Fruit fly (Drosophila melanogaster) whole organism, pupa: ENCODE results near the gene CG34433.

Experiments used
- CG14655 ChIP-seq: fragments of 200-800 bp; sonication (Bioruptor generic); optimal IDR thresholded peaks from 3 replicates; lab custom pipeline; 2017; ENCODE audit warnings: mild to moderate bottlenecking, missing biosample characterization, missing genetic modification reagents, missing genetic modification characterization
- CG17806 ChIP-seq: fragments of 200-800 bp; sonication (Bioruptor generic); optimal IDR thresholded peaks from 2 replicates; lab custom pipeline; 2018; ENCODE audit warnings: missing biosample characterization, mild to moderate bottlenecking, missing genetic modification characterization, moderate library complexity
- CG34367 ChIP-seq: fragments of 200-800 bp; sonication (Bioruptor generic); optimal IDR thresholded peaks from 2 replicates; lab custom pipeline; 2018; ENCODE audit warnings: missing biosample characterization, mild to moderate bottlenecking, missing genetic modification characterization
- CG8159 ChIP-seq: fragments of 200-800 bp; sonication (Bioruptor generic); optimal IDR thresholded peaks from 3 replicates; lab custom pipeline; 2018; ENCODE audit warnings: missing biosample characterization, mild to moderate bottlenecking, missing genetic modification characterization, moderate library complexity
- Ets98B ChIP-seq: fragments of 200-800 bp; sonication (Bioruptor generic); IDR thresholded peaks from 2 replicates; pipeline ENCODE4 v1.3.6; 2022; ENCODE audit warnings: missing biosample characterization, missing genetic modification characterization
- Pif1A ChIP-seq: fragments of 200-800 bp; sonication (Bioruptor generic); optimal IDR thresholded peaks from 3 replicates; lab custom pipeline; 2016; ENCODE audit warnings: missing biosample characterization, missing genetic modification characterization
- Pif1B ChIP-seq: fragments of 200-800 bp; sonication (Bioruptor generic); optimal IDR thresholded peaks from 3 replicates; lab custom pipeline; 2016; ENCODE audit warnings: missing biosample characterization, missing genetic modification characterization
- Snoo ChIP-seq: fragments of 200-800 bp; sonication (Bioruptor generic); optimal IDR thresholded peaks from 3 replicates; lab custom pipeline; 2017; ENCODE audit warnings: missing biosample characterization, mild to moderate bottlenecking, missing genetic modification characterization, inconsistent platforms

DNA sequence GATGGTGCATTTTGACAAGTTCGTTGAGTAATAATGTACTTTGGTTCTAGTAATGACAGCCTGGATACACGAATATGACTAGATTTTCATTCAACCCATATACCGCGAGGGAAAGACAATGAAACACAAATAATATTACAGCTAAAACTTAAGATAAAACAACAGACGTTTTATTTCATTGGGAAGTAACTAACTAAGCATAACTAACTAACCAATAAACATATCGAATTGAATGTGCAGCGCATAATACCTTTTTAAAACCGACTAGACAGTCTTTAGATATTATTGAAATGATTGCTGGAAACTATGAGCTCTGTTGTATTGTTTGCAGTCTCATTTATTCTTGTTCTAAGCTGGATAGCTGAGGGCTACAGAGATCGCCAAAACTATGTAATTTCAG, 43.9 kb upstream of the CG34433 start, which contains the start of gene CG31016:
- TF ChIP-seq Ets98B (GFP tag; lab: Robert Waterston, UW) (no peak), CG34367 (tag; lab: Kevin White, UChicago) (no peak), CG8159 (tag; lab: Kevin White, UChicago) (no peak), CG17806 (tag; lab: Kevin White, UChicago) (no peak), CG14655 (GFP tag; lab: Kevin White, UChicago) (no peak), Pif1A (GFP tag; lab: Kevin White, UChicago) (no peak), Pif1B (no peak), Snoo (tag; lab: Kevin White, UChicago) (no peak)
